Worm (Caenorhabditis elegans) whole organism, L1 larva: ENCODE measurements around the gene bmy-1.
A peak's percentile ranks its signal among the peaks of the same experiment; 100 is the strongest.

ENCODE experiments used
- C34B4.2 ChIP-seq: sonication (generic microtip); optimal IDR thresholded peaks from 2 replicates; lab custom pipeline; 2017; ENCODE audit warnings: mild to moderate bottlenecking, missing genetic modification characterization, missing compliant biosample characterization
- ces-1 ChIP-seq: fragments of 150-350 bp; optimal IDR thresholded peaks from 2 replicates; lab custom pipeline; 2014; ENCODE audit warnings: missing biosample characterization, missing genetic modification reagents, missing genetic modification characterization
- dpl-1 ChIP-seq, 3 experiments: fragments of 150-350 bp in 2 of 3; sonication (generic microtip) in 1 of 3; optimal IDR thresholded peaks; 2 replicates each; lab custom pipeline; 2014 to 2017; ENCODE audit warnings: missing biosample characterization in 3 of 3, missing genetic modification characterization in 3 of 3, missing genetic modification reagents in 3 of 3
- egl-13 ChIP-seq: sonication (generic microtip); optimal IDR thresholded peaks from 2 replicates; lab custom pipeline; 2016; ENCODE audit warnings: missing genotype, missing genetic modification reagents, missing genetic modification characterization, missing compliant biosample characterization
- elt-2 ChIP-seq: sonication (generic microtip); optimal IDR thresholded peaks from 2 replicates; lab custom pipeline; 2016; ENCODE audit warnings: missing genetic modification characterization, mild to moderate bottlenecking, inconsistent platforms, missing compliant biosample characterization, missing genetic modification reagents
- fkh-10 ChIP-seq: sonication (generic microtip); optimal IDR thresholded peaks from 2 replicates; lab custom pipeline; 2017; ENCODE audit warnings: missing biosample characterization, missing genetic modification reagents, missing genetic modification characterization
- hpl-2 ChIP-seq: fragments of 150-350 bp; optimal IDR thresholded peaks from 2 replicates; lab custom pipeline; 2014; ENCODE audit warnings: missing biosample characterization, missing genetic modification reagents, missing genetic modification characterization
- irx-1 ChIP-seq: sonication (generic microtip); optimal IDR thresholded peaks from 2 replicates; lab custom pipeline; 2016; ENCODE audit warnings: missing genetic modification characterization, missing compliant biosample characterization
- nhr-11 ChIP-seq: fragments of 150-350 bp; optimal IDR thresholded peaks from 2 replicates; lab custom pipeline; 2014; ENCODE audit warnings: missing biosample characterization, missing genetic modification characterization
- pag-3 ChIP-seq: sonication (generic microtip); optimal IDR thresholded peaks from 2 replicates; lab custom pipeline; 2017; ENCODE audit warnings: missing genetic modification characterization, mild to moderate bottlenecking, missing compliant biosample characterization, antibody characterized with exemption, borderline replicate concordance; ENCODE audit not compliant: insufficient read depth
- sup-37 ChIP-seq: fragments of 200-800 bp; sonication (Bioruptor generic); optimal IDR thresholded peaks from 2 replicates; lab custom pipeline; 2018; ENCODE audit warnings: mild to moderate bottlenecking, missing genetic modification characterization, missing compliant biosample characterization
- unc-130 ChIP-seq: fragments of 150-350 bp; optimal IDR thresholded peaks from 2 replicates; lab custom pipeline; 2017; ENCODE audit warnings: missing biosample characterization, missing genetic modification characterization, inconsistent platforms
- unc-62 ChIP-seq: fragments of 150-350 bp; optimal IDR thresholded peaks from 2 replicates; lab custom pipeline; 2014; ENCODE audit warnings: missing biosample characterization, missing genetic modification reagents, missing genetic modification characterization
- ztf-4 ChIP-seq: fragments of 150-350 bp; optimal IDR thresholded peaks from 2 replicates; lab custom pipeline; 2014; ENCODE audit warnings: missing biosample characterization, missing genetic modification characterization

- peak; percentile 84 for TF ChIP-seq irx-1 (tag; lab: Kevin White, UChicago)
- peak; percentile 64 for TF ChIP-seq unc-130 (tag; lab: Kevin White, UChicago)
- no peak for TF ChIP-seq ces-1 (GFP tag; lab: Kevin White, UChicago)
- TF ChIP-seq unc-62 (GFP tag; lab: Kevin White, UChicago), result no peak
- TF ChIP-seq elt-2, result peak; percentile 79
- TF ChIP-seq hpl-2, result no peak
- TF ChIP-seq pag-3 (tag; lab: Kevin White, UChicago), result no peak
- TF ChIP-seq fkh-10 (GFP tag; lab: Kevin White, UChicago), result peak; percentile 84
- TF ChIP-seq ztf-4 (tag; lab: Kevin White, UChicago), result no peak
- TF ChIP-seq egl-13, result peak; percentile 87
- TF ChIP-seq C34B4.2 (tag; lab: Kevin White, UChicago), result no peak
- TF ChIP-seq dpl-1 (GFP tag; optimal IDR thresholded peaks at IDR 0.05; lab: Kevin White, UChicago), result peak; percentile 61 to 76 (median 74)
- TF ChIP-seq sup-37, result peak; percentile 44
- TF ChIP-seq nhr-11 (tag; lab: Kevin White, UChicago), result peak; percentile 16
Observed at ce11 chrII:5358137-5358745, at the start of gene bmy-1, which contains the start of gene F09E5.11.
